Worm (Caenorhabditis elegans) whole organism, midembryonic: ENCODE measurements around the gene C52B9.8.

ENCODE experiments used
- T22C8.4 ChIP-seq: fragments of 200-800 bp; sonication (Bioruptor generic); IDR thresholded peaks from 2 replicates; pipeline ENCODE4 v1.3.6; 2022; ENCODE audit warnings: missing genetic modification characterization, missing compliant biosample characterization
- cog-1 ChIP-seq: sonication (generic microtip); optimal IDR thresholded peaks from 2 replicates; lab custom pipeline; 2016; ENCODE audit warnings: missing genetic modification characterization, missing compliant biosample characterization
- flt-1 ChIP-seq: fragments of 200-800 bp; sonication (Bioruptor generic); IDR thresholded peaks from 2 replicates; pipeline ENCODE4 v1.3.6; 2022; ENCODE audit warnings: missing genetic modification characterization, missing compliant biosample characterization
- klf-2 ChIP-seq: fragments of 200-800 bp; sonication (Bioruptor generic); conservative IDR thresholded peaks from 2 replicates; pipeline ENCODE4 v1.3.6; 2022; ENCODE audit warnings: missing genetic modification reagents, missing genetic modification characterization, missing compliant biosample characterization
- med-1 ChIP-seq: sonication (generic microtip); optimal IDR thresholded peaks from 2 replicates; lab custom pipeline; 2017; ENCODE audit warnings: missing genetic modification characterization, mild to moderate bottlenecking, missing compliant biosample characterization, antibody characterized with exemption, missing genetic modification reagents; ENCODE audit not compliant: insufficient read depth
- ref-1 ChIP-seq: fragments of 200-800 bp; sonication (Bioruptor generic); conservative IDR thresholded peaks from 2 replicates; pipeline ENCODE4 v1.3.6; 2022; ENCODE audit warnings: missing genetic modification reagents, missing genetic modification characterization, missing compliant biosample characterization
- tab-1 ChIP-seq: fragments of 200-800 bp; sonication (Bioruptor generic); IDR thresholded peaks from 2 replicates; pipeline ENCODE4 v1.3.6; 2022; ENCODE audit warnings: missing genetic modification characterization, missing compliant biosample characterization
- ztf-23 ChIP-seq: fragments of 200-800 bp; sonication (Bioruptor generic); IDR thresholded peaks from 2 replicates; pipeline ENCODE4 v1.3.6; 2022; ENCODE audit warnings: missing genetic modification reagents, missing genetic modification characterization, missing compliant biosample characterization
- ztf-29 ChIP-seq: fragments of 200-800 bp; sonication (Bioruptor generic); IDR thresholded peaks from 2 replicates; pipeline ENCODE4 v1.3.6; 2022; ENCODE audit warnings: missing genetic modification reagents, missing genetic modification characterization, missing compliant biosample characterization

Gene C52B9.8

DNA sequence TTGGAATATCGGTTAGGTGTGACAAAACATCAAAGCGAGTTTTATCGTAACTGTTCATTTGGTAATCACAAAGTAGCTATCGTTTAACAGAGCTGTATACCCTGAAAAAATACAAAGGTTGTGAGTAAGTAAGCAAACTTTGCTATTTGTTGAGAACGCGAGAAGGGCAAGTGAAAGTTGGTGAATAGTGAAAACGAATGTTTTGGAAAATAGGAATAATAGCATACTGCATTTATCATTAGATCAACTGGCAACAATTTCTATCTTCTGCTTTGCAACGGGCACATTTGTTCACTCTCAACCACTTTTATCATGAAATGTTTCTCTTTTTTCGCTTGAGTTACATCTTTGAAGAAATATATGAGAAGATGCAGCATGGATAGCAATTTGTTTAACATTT is 17.2 kb upstream of the C52B9.8 start, which contains the start of gene C24A8.5:
TSS of gene C24A8.5 (minus strand) at position 101 of the 400 bp plus-strand sequence.
- no peak for TF ChIP-seq ztf-23 (GFP tag; lab: Robert Waterston, UW)

- TF ChIP-seq tab-1 (GFP tag; lab: Robert Waterston, UW) (no peak), ztf-23 (GFP tag; lab: Robert Waterston, UW) (no peak), T22C8.4 (no peak)
Observed at ce11 chrX:4322847-4323455, 11.4 kb upstream of the C52B9.8 start.

ce11 chrX:4320563-4320962 is 9.0 kb upstream of the C52B9.8 start, which contains the start of gene dop-6:
Gene dop-6, plus strand, starts transcription at chrX:4320863.
- TF ChIP-seq T22C8.4 (no peak), cog-1 (tag; lab: Kevin White, UChicago) (no peak), med-1 (GFP tag; lab: Kevin White, UChicago) (no peak), flt-1 (GFP tag; lab: Robert Waterston, UW) (no peak), ztf-29 (GFP tag; lab: Robert Waterston, UW) (no peak), ztf-23 (GFP tag; lab: Robert Waterston, UW) (no peak), tab-1 (GFP tag; lab: Robert Waterston, UW) (no peak), ref-1 (GFP tag; lab: Robert Waterston, UW) (no peak), klf-2 (GFP tag; lab: Robert Waterston, UW) (no peak)

DNA sequence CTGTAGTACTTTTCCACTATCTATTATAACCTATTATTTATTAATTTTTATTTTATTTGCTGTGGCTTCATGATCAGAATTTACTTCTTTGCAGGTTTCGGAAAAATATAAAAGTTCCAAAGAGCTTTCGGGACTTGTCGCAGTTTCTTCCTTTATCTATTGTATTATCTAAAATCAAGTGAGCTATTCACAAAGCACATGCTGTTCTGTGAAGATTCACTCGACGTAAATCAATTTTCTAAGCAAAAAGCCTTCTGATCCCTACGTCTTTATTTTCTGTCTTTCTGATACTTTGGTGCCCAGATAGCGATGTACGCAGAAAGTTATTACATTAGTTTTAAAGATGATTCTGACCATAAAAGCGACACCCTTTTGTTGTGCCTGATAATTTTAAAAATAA is 5.5 kb upstream of the C52B9.8 start:
- TF ChIP-seq ref-1 (GFP tag; lab: Robert Waterston, UW): no peak
- TF ChIP-seq ztf-29 (GFP tag; lab: Robert Waterston, UW): no peak
- TF ChIP-seq T22C8.4: no peak
- TF ChIP-seq klf-2 (GFP tag; lab: Robert Waterston, UW): no peak
- no peak for TF ChIP-seq cog-1 (tag; lab: Kevin White, UChicago)
- TF ChIP-seq ztf-23 (GFP tag; lab: Robert Waterston, UW): no peak
- TF ChIP-seq flt-1 (GFP tag; lab: Robert Waterston, UW): no peak
- no peak for TF ChIP-seq tab-1 (GFP tag; lab: Robert Waterston, UW)
- no peak for TF ChIP-seq med-1 (GFP tag; lab: Kevin White, UChicago)

DNA sequence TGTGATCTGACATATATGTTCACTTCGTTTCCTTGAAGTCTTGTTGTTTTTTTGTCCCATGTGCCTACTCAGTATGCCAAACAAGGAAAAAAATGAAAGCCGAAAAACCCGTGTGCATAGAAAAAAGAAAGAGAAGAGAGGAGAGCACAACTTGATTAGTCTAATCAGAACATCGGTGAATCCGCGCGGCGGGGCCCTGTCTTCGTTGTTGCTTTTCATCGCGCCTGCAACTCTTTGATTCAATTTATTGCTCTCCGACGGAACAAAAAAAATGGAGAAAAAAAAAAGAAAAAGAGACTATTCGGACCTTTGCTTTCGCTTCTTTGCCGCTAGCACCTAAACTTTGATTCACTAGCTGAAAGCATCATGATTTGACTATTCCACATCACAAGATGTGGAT is 3.4 kb upstream of the C52B9.8 start:
- no peak for TF ChIP-seq flt-1 (GFP tag; lab: Robert Waterston, UW)
- no peak for TF ChIP-seq cog-1 (tag; lab: Kevin White, UChicago)
- no peak for TF ChIP-seq klf-2 (GFP tag; lab: Robert Waterston, UW)

DNA sequence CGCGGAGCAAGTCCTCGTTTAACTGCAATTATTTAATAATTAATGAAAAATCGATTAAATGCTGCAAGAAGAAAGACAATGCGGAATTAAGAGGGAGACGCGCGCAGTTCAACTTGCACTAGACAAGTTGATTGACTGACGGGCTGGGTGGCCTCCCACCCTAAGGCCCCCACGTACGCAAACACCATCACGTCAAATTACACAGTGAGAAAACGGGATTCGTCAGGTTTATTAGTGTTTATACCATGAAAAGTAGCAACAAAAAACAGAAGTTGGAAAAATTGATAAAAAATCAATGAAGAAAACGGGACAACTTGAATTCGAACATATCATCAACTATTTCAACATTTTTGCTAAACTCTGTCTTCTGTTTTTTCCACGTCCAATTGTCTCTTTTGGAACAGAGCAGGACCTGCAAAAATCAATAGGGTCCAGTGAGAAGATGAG is 4.0 kb downstream of the C52B9.8 start:
- peak; percentile 35; the same call in 1 of the 2 replicates for TF ChIP-seq T22C8.4
- TF ChIP-seq ztf-29 (GFP tag; lab: Robert Waterston, UW): 0 out of 2 replicates have a peak, but pooled peaks have one; percentile 29
- TF ChIP-seq ztf-23 (GFP tag; lab: Robert Waterston, UW): no peak
- TF ChIP-seq tab-1 (GFP tag; lab: Robert Waterston, UW): peak; percentile 55; the same call in 1 of the 2 replicates
- no peak for TF ChIP-seq ref-1 (GFP tag; lab: Robert Waterston, UW)

ce11 chrX:4306861-4307260 is 4.7 kb downstream of the C52B9.8 start, which contains the start of gene pqn-15:
Gene pqn-15, minus strand, starts transcription at chrX:4306961.
- no peak for TF ChIP-seq klf-2 (GFP tag; lab: Robert Waterston, UW)
- no peak for TF ChIP-seq ztf-29 (GFP tag; lab: Robert Waterston, UW)
- no peak for TF ChIP-seq T22C8.4
- TF ChIP-seq cog-1 (tag; lab: Kevin White, UChicago): no peak
- TF ChIP-seq ztf-23 (GFP tag; lab: Robert Waterston, UW): no peak
- no peak for TF ChIP-seq flt-1 (GFP tag; lab: Robert Waterston, UW)
- TF ChIP-seq med-1 (GFP tag; lab: Kevin White, UChicago): no peak
- no peak for TF ChIP-seq tab-1 (GFP tag; lab: Robert Waterston, UW)
- no peak for TF ChIP-seq ref-1 (GFP tag; lab: Robert Waterston, UW)

ce11 chrX:4303200-4303599 is 8.4 kb downstream of the C52B9.8 start:
- TF ChIP-seq klf-2 (GFP tag; lab: Robert Waterston, UW) (no peak), med-1 (GFP tag; lab: Kevin White, UChicago) (no peak), ref-1 (GFP tag; lab: Robert Waterston, UW) (no peak), T22C8.4 (no peak)

DNA sequence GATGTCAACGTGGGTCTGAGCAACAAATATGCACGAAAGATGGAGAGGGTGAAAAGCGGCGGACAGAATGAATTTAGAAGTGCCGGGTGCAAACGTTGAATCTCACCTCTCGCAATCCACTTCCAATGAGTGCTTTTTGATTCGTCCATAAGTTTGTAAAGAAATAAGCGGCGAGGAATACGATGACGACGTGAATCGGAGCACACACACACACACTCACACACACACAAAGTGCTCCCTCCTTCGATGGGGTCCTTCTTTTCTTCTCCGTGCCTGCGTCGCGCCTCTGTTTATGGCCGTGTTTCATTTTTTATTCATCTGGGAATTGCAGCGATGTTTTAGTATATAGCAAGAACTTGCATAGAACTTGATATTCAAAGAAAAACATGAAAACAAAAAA is 14.1 kb downstream of the C52B9.8 start, which contains the start of gene paf-2:
TSS of gene paf-2 (minus strand) at position 290 of the 400 bp plus-strand sequence.
- TF ChIP-seq klf-2 (GFP tag; lab: Robert Waterston, UW) (no peak), tab-1 (GFP tag; lab: Robert Waterston, UW) (no peak), cog-1 (tag; lab: Kevin White, UChicago) (no peak), med-1 (GFP tag; lab: Kevin White, UChicago) (no peak), ztf-23 (GFP tag; lab: Robert Waterston, UW) (no peak), ztf-29 (GFP tag; lab: Robert Waterston, UW) (no peak), T22C8.4 (no peak), ref-1 (GFP tag; lab: Robert Waterston, UW) (no peak), flt-1 (GFP tag; lab: Robert Waterston, UW) (no peak)

DNA sequence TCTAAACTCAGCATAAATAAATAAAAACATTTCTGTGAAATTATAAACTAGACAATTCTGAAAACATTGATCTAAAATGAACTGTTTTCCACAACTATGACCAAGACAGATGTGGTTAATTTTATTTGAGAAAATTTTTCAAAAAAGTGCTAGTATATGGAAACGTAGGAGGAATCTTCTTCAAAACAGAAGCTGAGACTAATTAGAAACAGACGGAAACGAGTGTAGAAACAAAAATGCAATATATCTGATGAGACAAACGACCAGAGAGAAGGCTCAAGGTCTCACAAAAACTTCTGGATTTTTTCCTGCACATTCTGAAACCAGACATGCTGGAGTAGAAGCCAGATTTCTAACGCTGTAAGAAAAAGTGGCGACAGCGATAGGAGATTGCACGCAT is 15.7 kb downstream of the C52B9.8 start:
- no peak for TF ChIP-seq ztf-23 (GFP tag; lab: Robert Waterston, UW)
- TF ChIP-seq ztf-29 (GFP tag; lab: Robert Waterston, UW): no peak
- TF ChIP-seq T22C8.4: no peak
- no peak for TF ChIP-seq cog-1 (tag; lab: Kevin White, UChicago)
- no peak for TF ChIP-seq ref-1 (GFP tag; lab: Robert Waterston, UW)
- no peak for TF ChIP-seq tab-1 (GFP tag; lab: Robert Waterston, UW)
- TF ChIP-seq klf-2 (GFP tag; lab: Robert Waterston, UW): no peak
- TF ChIP-seq med-1 (GFP tag; lab: Kevin White, UChicago): no peak
- TF ChIP-seq flt-1 (GFP tag; lab: Robert Waterston, UW): no peak
